Fruit fly (Drosophila melanogaster) S2 (cell line): Measurements from ENCODE around the gene iPLA2-VIA.

Experiments used
- CG8478 ChIP-seq: fragments of >200 bp; optimal IDR thresholded peaks from 2 replicates; lab custom pipeline; 2018
- CTCF ChIP-seq, 2 experiments: fragments of >200 bp; optimal IDR thresholded peaks; 2 replicates each; lab custom pipeline; 2018

DNA sequence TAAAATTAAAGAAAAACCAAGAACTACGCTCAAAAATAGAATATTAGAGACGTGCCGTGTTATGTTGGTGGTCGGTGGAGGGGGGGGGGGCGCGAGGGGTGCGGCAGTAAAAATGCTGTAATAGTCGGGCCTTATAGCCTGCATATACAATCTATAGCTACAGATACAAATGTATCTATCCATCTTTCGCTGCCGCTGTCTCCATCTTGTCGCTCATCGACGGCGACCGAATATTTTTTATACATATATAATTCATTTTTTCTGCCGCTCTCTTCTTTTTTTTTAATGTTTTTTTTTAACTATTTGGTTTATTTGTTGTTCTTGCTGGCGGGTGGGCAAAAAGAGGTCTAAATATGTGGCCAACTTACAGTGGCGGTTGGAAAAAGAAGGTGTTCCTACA, 49.5 kb downstream of the iPLA2-VIA start:
- TF ChIP-seq CG8478 (lab: Kevin White, UChicago) (no peak), CTCF (optimal IDR thresholded peaks at IDR 0.05; lab: Kevin White, UChicago) (no peak)
